Fruit fly (Drosophila melanogaster) whole organism, prepupa: Measurements from ENCODE around the gene JIL-1.
A peak's percentile ranks its signal among the peaks of the same experiment; 100 is the strongest.

Source experiments
- Blimp-1 ChIP-seq: fragments of 200-800 bp; sonication (Bioruptor generic); optimal IDR thresholded peaks from 3 replicates; lab custom pipeline; 2017; ENCODE audit warnings: missing biosample characterization, missing genetic modification characterization, mild to moderate bottlenecking, moderate library complexity, missing genetic modification reagents
- CG10631 ChIP-seq: fragments of 200-800 bp; sonication (Bioruptor generic); optimal IDR thresholded peaks from 2 replicates; lab custom pipeline; 2016; ENCODE audit warnings: missing biosample characterization, missing genetic modification characterization
- CG10669 ChIP-seq: fragments of 200-800 bp; sonication (Bioruptor generic); optimal IDR thresholded peaks from 3 replicates; lab custom pipeline; 2018; ENCODE audit warnings: missing biosample characterization, mild to moderate bottlenecking, missing genetic modification characterization, moderate library complexity
- CG11294 ChIP-seq: fragments of 200-800 bp; sonication (Bioruptor generic); IDR thresholded peaks from 2 replicates; pipeline ENCODE4 v1.3.6; 2022; ENCODE audit warnings: missing biosample characterization, missing genetic modification characterization
- CG11762 ChIP-seq: fragments of 200-800 bp; sonication (Bioruptor generic); optimal IDR thresholded peaks from 3 replicates; lab custom pipeline; 2016; ENCODE audit warnings: missing biosample characterization, missing genetic modification characterization; ENCODE audit not compliant: insufficient read depth
- CG15336 ChIP-seq: fragments of 200-800 bp; sonication (Bioruptor generic); IDR thresholded peaks from 2 replicates; pipeline ENCODE4 v1.3.6; 2022; ENCODE audit warnings: missing biosample characterization, missing genetic modification characterization
- CG31627 ChIP-seq: fragments of 200-800 bp; sonication (Bioruptor generic); optimal IDR thresholded peaks from 3 replicates; lab custom pipeline; 2016; ENCODE audit warnings: missing biosample characterization, missing genetic modification characterization
- CG32006 ChIP-seq: fragments of 200-800 bp; sonication (Bioruptor generic); optimal IDR thresholded peaks from 3 replicates; lab custom pipeline; 2017; ENCODE audit warnings: missing biosample characterization, mild to moderate bottlenecking, missing genetic modification characterization
- CG34406 ChIP-seq: fragments of 200-800 bp; sonication (Bioruptor generic); optimal IDR thresholded peaks from 3 replicates; lab custom pipeline; 2016; ENCODE audit warnings: missing biosample characterization, missing genetic modification characterization
- CG3919 ChIP-seq: fragments of 200-800 bp; sonication (Bioruptor generic); optimal IDR thresholded peaks from 3 replicates; lab custom pipeline; 2016; ENCODE audit warnings: missing biosample characterization, missing genetic modification characterization
- CG4318 ChIP-seq: fragments of 200-800 bp; sonication (Bioruptor generic); optimal IDR thresholded peaks from 3 replicates; lab custom pipeline; 2017; ENCODE audit warnings: missing biosample characterization, mild to moderate bottlenecking, missing genetic modification characterization
- CG6163 ChIP-seq: fragments of 200-800 bp; sonication (Bioruptor generic); IDR thresholded peaks from 3 replicates; pipeline ENCODE4 v1.3.6; 2022; ENCODE audit warnings: missing biosample characterization, missing genetic modification characterization
- CG6276 ChIP-seq: fragments of 200-800 bp; sonication (Bioruptor generic); optimal IDR thresholded peaks from 2 replicates; lab custom pipeline; 2017; ENCODE audit warnings: missing biosample characterization, mild to moderate bottlenecking, missing genetic modification characterization
- CG6792 ChIP-seq: fragments of 200-800 bp; sonication (Bioruptor generic); optimal IDR thresholded peaks from 3 replicates; lab custom pipeline; 2016; ENCODE audit warnings: missing biosample characterization, missing genetic modification characterization
- CG6808 ChIP-seq: fragments of 200-800 bp; sonication (Bioruptor generic); optimal IDR thresholded peaks from 3 replicates; lab custom pipeline; 2017; ENCODE audit warnings: missing biosample characterization, missing genetic modification characterization, mild to moderate bottlenecking, moderate library complexity, missing genetic modification reagents
- CG6854 ChIP-seq: fragments of 200-800 bp; sonication (Bioruptor generic); optimal IDR thresholded peaks from 2 replicates; lab custom pipeline; 2017; ENCODE audit warnings: missing biosample characterization, mild to moderate bottlenecking, missing genetic modification characterization
- CG7368 ChIP-seq: fragments of 200-800 bp; sonication (Bioruptor generic); optimal IDR thresholded peaks from 3 replicates; lab custom pipeline; 2016; ENCODE audit warnings: missing biosample characterization, missing genetic modification characterization
- CG8119 ChIP-seq: fragments of 200-800 bp; sonication (Bioruptor generic); IDR thresholded peaks from 3 replicates; pipeline ENCODE4 v1.3.6; 2022; ENCODE audit warnings: missing biosample characterization, missing genetic modification characterization
- CG8319 ChIP-seq: fragments of 200-800 bp; sonication (Bioruptor generic); optimal IDR thresholded peaks from 3 replicates; lab custom pipeline; 2016; ENCODE audit warnings: missing biosample characterization, missing genetic modification characterization
- CG8632 ChIP-seq: fragments of 200-800 bp; sonication (Bioruptor generic); optimal IDR thresholded peaks from 3 replicates; lab custom pipeline; 2016; ENCODE audit warnings: missing biosample characterization, missing genetic modification characterization
- Eip75B ChIP-seq: fragments of 200-800 bp; sonication (Bioruptor generic); optimal IDR thresholded peaks from 3 replicates; lab custom pipeline; 2016; ENCODE audit warnings: missing biosample characterization, missing genetic modification characterization
- Eip78C ChIP-seq: fragments of 200-800 bp; sonication (Bioruptor generic); peaks from one replicate; lab custom pipeline; 2016; ENCODE audit warnings: missing biosample characterization, missing genetic modification characterization
- Ets21C ChIP-seq: fragments of 200-800 bp; sonication (Bioruptor generic); optimal IDR thresholded peaks from 3 replicates; lab custom pipeline; 2016; ENCODE audit warnings: missing biosample characterization, missing genetic modification characterization
- Ets96B ChIP-seq: fragments of 200-800 bp; optimal IDR thresholded peaks from 2 replicates; lab custom pipeline; 2019; ENCODE audit warnings: missing biosample characterization, mild to moderate bottlenecking, missing genetic modification characterization, moderate library complexity
- Gug ChIP-seq: fragments of 200-800 bp; sonication (Bioruptor generic); IDR thresholded peaks from 2 replicates; pipeline ENCODE4 v1.3.6; 2022; ENCODE audit warnings: missing biosample characterization, missing genetic modification characterization
- Hr38 ChIP-seq: sonication (Bioruptor generic); optimal IDR thresholded peaks from 2 replicates; lab custom pipeline; 2016; ENCODE audit warnings: missing biosample characterization, missing genetic modification characterization
- Hr39 ChIP-seq: fragments of 200-800 bp; sonication (Bioruptor generic); optimal IDR thresholded peaks from 2 replicates; lab custom pipeline; 2016; ENCODE audit warnings: missing biosample characterization, missing genetic modification characterization
- Hr4 ChIP-seq: fragments of 200-800 bp; sonication (Bioruptor generic); optimal IDR thresholded peaks from 3 replicates; lab custom pipeline; 2016; ENCODE audit warnings: missing biosample characterization, missing genetic modification characterization
- Met ChIP-seq: fragments of 200-800 bp; sonication (Bioruptor generic); optimal IDR thresholded peaks from 3 replicates; lab custom pipeline; 2016; ENCODE audit warnings: missing biosample characterization, missing genetic modification characterization
- OdsH ChIP-seq: fragments of 200-800 bp; sonication (Bioruptor generic); optimal IDR thresholded peaks from 3 replicates; lab custom pipeline; 2016; ENCODE audit warnings: missing biosample characterization, missing genetic modification characterization
- Smox ChIP-seq: fragments of 200-800 bp; sonication (Bioruptor generic); optimal IDR thresholded peaks from 3 replicates; lab custom pipeline; 2016; ENCODE audit warnings: missing biosample characterization, missing genetic modification characterization
- Sox14 ChIP-seq: fragments of 200-800 bp; sonication (Bioruptor generic); optimal IDR thresholded peaks from 3 replicates; lab custom pipeline; 2016; ENCODE audit warnings: missing biosample characterization, missing genetic modification characterization
- Sox15 ChIP-seq: fragments of 200-800 bp; sonication (Bioruptor generic); optimal IDR thresholded peaks from 3 replicates; lab custom pipeline; 2016; ENCODE audit warnings: missing biosample characterization, missing genetic modification characterization
- acj6 ChIP-seq: fragments of 200-800 bp; sonication (Bioruptor generic); optimal IDR thresholded peaks from 3 replicates; lab custom pipeline; 2016; ENCODE audit warnings: missing biosample characterization, missing genetic modification characterization
- dsx ChIP-seq: fragments of 200-800 bp; optimal IDR thresholded peaks from 3 replicates; lab custom pipeline; 2019; ENCODE audit warnings: missing biosample characterization, mild to moderate bottlenecking, missing genetic modification characterization, moderate library complexity; ENCODE audit not compliant: poor library complexity, severe bottlenecking
- eg ChIP-seq: fragments of 200-800 bp; sonication (Bioruptor generic); IDR thresholded peaks from 3 replicates; pipeline ENCODE4 v1.3.6; 2022; ENCODE audit warnings: missing biosample characterization, missing genetic modification characterization
- esn ChIP-seq: fragments of 200-800 bp; sonication (Bioruptor generic); optimal IDR thresholded peaks from 2 replicates; lab custom pipeline; 2016; ENCODE audit warnings: missing biosample characterization, mild to moderate bottlenecking, missing genetic modification characterization, moderate library complexity
- fd59A ChIP-seq: fragments of 200-800 bp; sonication (Bioruptor generic); optimal IDR thresholded peaks from 2 replicates; lab custom pipeline; 2017; ENCODE audit warnings: missing biosample characterization, mild to moderate bottlenecking, missing genetic modification characterization, missing genetic modification reagents
- fd85E ChIP-seq: fragments of 200-800 bp; sonication (Bioruptor generic); optimal IDR thresholded peaks from 3 replicates; lab custom pipeline; 2016; ENCODE audit warnings: missing biosample characterization, missing genetic modification characterization
- fkh ChIP-seq: fragments of 200-800 bp; sonication (Bioruptor generic); optimal IDR thresholded peaks from 3 replicates; lab custom pipeline; 2017; ENCODE audit warnings: missing biosample characterization, mild to moderate bottlenecking, missing genetic modification characterization, moderate library complexity
- lz ChIP-seq: fragments of 200-800 bp; sonication (Bioruptor generic); optimal IDR thresholded peaks from 3 replicates; lab custom pipeline; 2016; ENCODE audit warnings: missing biosample characterization, missing genetic modification characterization
- spab ChIP-seq: fragments of 200-800 bp; sonication (Bioruptor generic); optimal IDR thresholded peaks from 2 replicates; lab custom pipeline; 2017; ENCODE audit warnings: missing biosample characterization, mild to moderate bottlenecking, missing genetic modification characterization, missing genetic modification reagents
- ss ChIP-seq, 2 experiments: fragments of 200-800 bp; sonication (Bioruptor generic); optimal IDR thresholded peaks; 2 replicates in 1 of 2; 3 replicates in 1 of 2; lab custom pipeline; 2017 to 2018; ENCODE audit warnings: mild to moderate bottlenecking in 2 of 2, missing biosample characterization in 2 of 2, missing genetic modification characterization in 2 of 2, moderate library complexity in 1 of 2
- svp ChIP-seq: fragments of 200-800 bp; sonication (Bioruptor generic); peaks from one replicate; lab custom pipeline; 2016; ENCODE audit warnings: missing biosample characterization, missing genetic modification characterization
- topi ChIP-seq: fragments of 200-800 bp; sonication (Bioruptor generic); optimal IDR thresholded peaks from 3 replicates; lab custom pipeline; 2016; ENCODE audit warnings: missing biosample characterization, missing genetic modification characterization
- vri ChIP-seq: fragments of 200-800 bp; sonication (Bioruptor generic); optimal IDR thresholded peaks from 3 replicates; lab custom pipeline; 2016; ENCODE audit warnings: missing biosample characterization, mild to moderate bottlenecking, missing genetic modification characterization

Gene JIL-1

DNA sequence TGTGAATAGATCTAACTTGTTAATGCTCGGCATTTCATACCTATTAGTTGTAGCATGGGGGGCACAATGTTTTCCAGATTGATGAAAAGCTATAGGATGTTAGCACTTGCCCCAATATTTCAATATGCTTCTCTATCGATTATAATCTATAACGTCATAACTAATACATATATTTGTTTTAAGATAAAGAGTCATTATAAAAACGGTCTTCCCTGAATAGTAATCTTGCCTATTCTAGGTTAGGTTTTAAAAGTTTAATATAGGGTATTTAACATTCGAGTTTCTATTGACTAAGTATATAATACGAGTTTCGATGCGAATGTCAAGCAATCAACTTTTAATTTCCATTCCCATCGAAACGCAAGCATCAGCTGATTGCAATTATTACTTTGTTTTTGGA is 31.8 kb downstream of the JIL-1 start, which contains the start of the genes CG6321 and Blos2 (continued):
- TF ChIP-seq lz (GFP tag; lab: Kevin White, UChicago), result peak; percentile 76
- no peak; the same call in 1 of the 3 replicates for TF ChIP-seq eg (GFP tag; lab: Robert Waterston, UW)
- peak; percentile 79 for TF ChIP-seq topi (GFP tag; lab: Kevin White, UChicago)
- TF ChIP-seq ss (GFP tag; optimal IDR thresholded peaks at IDR 0.05; lab: Kevin White, UChicago), result peak; percentile 52 to 62
- TF ChIP-seq CG6792, result peak; percentile 75
- TF ChIP-seq CG31627 (GFP tag; lab: Kevin White, UChicago), result peak; percentile 72
- TF ChIP-seq Hr4 (GFP tag; lab: Kevin White, UChicago), result peak; percentile 80
- TF ChIP-seq Sox14 (GFP tag; lab: Kevin White, UChicago), result peak; percentile 76

- no peak for TF ChIP-seq Hr4 (GFP tag; lab: Kevin White, UChicago)
- 0 out of 2 replicates have a peak, but pooled peaks have one; percentile 11 for TF ChIP-seq CG15336 (GFP tag; lab: Robert Waterston, UW)
- no peak for TF ChIP-seq ss (GFP tag; optimal IDR thresholded peaks at IDR 0.05; lab: Kevin White, UChicago)
- no peak for TF ChIP-seq Ets21C (GFP tag; lab: Kevin White, UChicago)
Measured at dm6 chr3L:11053843-11054242, 39.1 kb downstream of the JIL-1 start, which contains the start of gene CG7888. TSS of gene CG7888 (plus strand) at chr3L:11054035.

DNA sequence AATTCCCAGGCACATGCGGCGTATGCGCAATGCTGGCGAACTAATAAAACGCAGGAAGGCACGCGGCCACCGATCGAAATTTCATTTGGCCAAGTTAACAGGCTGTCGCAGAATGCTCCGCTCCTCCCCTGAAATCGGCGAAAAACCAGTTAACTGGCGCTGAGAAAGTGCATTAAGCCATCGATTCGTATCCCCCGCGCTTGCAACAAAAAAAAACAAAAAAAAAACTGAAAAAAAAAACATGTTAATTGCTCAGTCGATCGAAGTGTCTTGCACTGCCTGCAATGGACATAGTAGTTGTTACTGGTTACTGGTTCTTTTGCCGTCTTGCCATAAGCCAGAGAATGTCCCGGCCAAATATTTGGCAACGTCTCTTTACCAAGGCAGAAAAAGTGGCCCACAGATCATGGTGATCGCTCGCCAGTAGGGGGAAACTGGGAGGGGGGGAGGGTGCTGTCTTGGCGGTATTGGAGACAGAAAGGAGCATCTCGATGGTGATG is 40.2 kb downstream of the JIL-1 start:
- no peak for TF ChIP-seq acj6 (GFP tag; lab: Kevin White, UChicago)
- TF ChIP-seq CG15336 (GFP tag; lab: Robert Waterston, UW), result peak; percentile 69
- no peak for TF ChIP-seq Ets96B (tag; lab: Kevin White, UChicago)
- no peak for TF ChIP-seq Hr39 (GFP tag; lab: Kevin White, UChicago)
- TF ChIP-seq fd85E (GFP tag; lab: Kevin White, UChicago), result no peak
- TF ChIP-seq CG8319 (GFP tag; lab: Kevin White, UChicago), result no peak
- TF ChIP-seq CG6792, result no peak
- no peak for TF ChIP-seq svp (GFP tag; lab: Kevin White, UChicago)
- peak; percentile 24; the same call in 1 of the 2 replicates for TF ChIP-seq Gug (GFP tag; lab: Robert Waterston, UW)
- no peak for TF ChIP-seq Blimp-1
- no peak for TF ChIP-seq OdsH (GFP tag; lab: Kevin White, UChicago)
- TF ChIP-seq esn, result no peak
- TF ChIP-seq Eip75B, result no peak
- TF ChIP-seq CG3919 (GFP tag; lab: Kevin White, UChicago), result peak; percentile 12
- TF ChIP-seq CG7368 (GFP tag; lab: Kevin White, UChicago), result no peak
- peak; percentile 74 for TF ChIP-seq eg (GFP tag; lab: Robert Waterston, UW)
- peak; percentile 15 for TF ChIP-seq CG32006
- no peak for TF ChIP-seq CG10669
- no peak for TF ChIP-seq vri (GFP tag; lab: Kevin White, UChicago)
- no peak for TF ChIP-seq CG10631 (GFP tag; lab: Kevin White, UChicago)
- TF ChIP-seq Hr4 (GFP tag; lab: Kevin White, UChicago), result no peak
- no peak for TF ChIP-seq CG34406 (GFP tag; lab: Kevin White, UChicago)
- peak; percentile 64 for TF ChIP-seq CG8119 (GFP tag; lab: Robert Waterston, UW)
- no peak for TF ChIP-seq Sox15 (GFP tag; lab: Kevin White, UChicago)
- no peak for TF ChIP-seq fkh (GFP tag; lab: Kevin White, UChicago)
- TF ChIP-seq CG31627 (GFP tag; lab: Kevin White, UChicago), result no peak
- no peak for TF ChIP-seq CG8632
- no peak for TF ChIP-seq CG6854 (GFP tag; lab: Kevin White, UChicago)
- TF ChIP-seq dsx (GFP tag; lab: Kevin White, UChicago), result no peak
- TF ChIP-seq Met (GFP tag; lab: Kevin White, UChicago), result no peak
- no peak for TF ChIP-seq CG4318
- peak; percentile 71; the same call in 2 of the 3 replicates for TF ChIP-seq CG6163 (GFP tag; lab: Robert Waterston, UW)
- TF ChIP-seq fd59A (GFP tag; lab: Kevin White, UChicago), result no peak
- peak; percentile 75 for TF ChIP-seq CG6276
- no peak for TF ChIP-seq ss (GFP tag; optimal IDR thresholded peaks at IDR 0.05; lab: Kevin White, UChicago)
- TF ChIP-seq Smox (GFP tag; lab: Kevin White, UChicago), result no peak
- TF ChIP-seq CG11294 (GFP tag; lab: Robert Waterston, UW), result 0 out of 2 replicates have a peak, but pooled peaks have one; percentile 7
- TF ChIP-seq CG6808 (GFP tag; lab: Kevin White, UChicago), result no peak
- TF ChIP-seq Hr38 (GFP tag; lab: Kevin White, UChicago), result no peak
- TF ChIP-seq spab (GFP tag; lab: Kevin White, UChicago), result no peak
- no peak for TF ChIP-seq CG11762 (GFP tag; lab: Kevin White, UChicago)
- TF ChIP-seq Eip78C (GFP tag; lab: Kevin White, UChicago), result peak; percentile 47
